Worm (Caenorhabditis elegans) whole organism, midembryonic: ENCODE results near the gene abhd-5.2.

Experiments used
- T22C8.4 ChIP-seq: fragments of 200-800 bp; sonication (Bioruptor generic); IDR thresholded peaks from 2 replicates; pipeline ENCODE4 v1.3.6; 2022; ENCODE audit warnings: missing genetic modification characterization, missing compliant biosample characterization
- cog-1 ChIP-seq: sonication (generic microtip); optimal IDR thresholded peaks from 2 replicates; lab custom pipeline; 2016; ENCODE audit warnings: missing genetic modification characterization, missing compliant biosample characterization
- flt-1 ChIP-seq: fragments of 200-800 bp; sonication (Bioruptor generic); IDR thresholded peaks from 2 replicates; pipeline ENCODE4 v1.3.6; 2022; ENCODE audit warnings: missing genetic modification characterization, missing compliant biosample characterization
- klf-2 ChIP-seq: fragments of 200-800 bp; sonication (Bioruptor generic); conservative IDR thresholded peaks from 2 replicates; pipeline ENCODE4 v1.3.6; 2022; ENCODE audit warnings: missing genetic modification reagents, missing genetic modification characterization, missing compliant biosample characterization
- med-1 ChIP-seq: sonication (generic microtip); optimal IDR thresholded peaks from 2 replicates; lab custom pipeline; 2017; ENCODE audit warnings: missing genetic modification characterization, mild to moderate bottlenecking, missing compliant biosample characterization, antibody characterized with exemption, missing genetic modification reagents; ENCODE audit not compliant: insufficient read depth
- ref-1 ChIP-seq: fragments of 200-800 bp; sonication (Bioruptor generic); conservative IDR thresholded peaks from 2 replicates; pipeline ENCODE4 v1.3.6; 2022; ENCODE audit warnings: missing genetic modification reagents, missing genetic modification characterization, missing compliant biosample characterization
- tab-1 ChIP-seq: fragments of 200-800 bp; sonication (Bioruptor generic); IDR thresholded peaks from 2 replicates; pipeline ENCODE4 v1.3.6; 2022; ENCODE audit warnings: missing genetic modification characterization, missing compliant biosample characterization
- ztf-23 ChIP-seq: fragments of 200-800 bp; sonication (Bioruptor generic); IDR thresholded peaks from 2 replicates; pipeline ENCODE4 v1.3.6; 2022; ENCODE audit warnings: missing genetic modification reagents, missing genetic modification characterization, missing compliant biosample characterization
- ztf-29 ChIP-seq: fragments of 200-800 bp; sonication (Bioruptor generic); IDR thresholded peaks from 2 replicates; pipeline ENCODE4 v1.3.6; 2022; ENCODE audit warnings: missing genetic modification reagents, missing genetic modification characterization, missing compliant biosample characterization

Gene abhd-5.2

DNA sequence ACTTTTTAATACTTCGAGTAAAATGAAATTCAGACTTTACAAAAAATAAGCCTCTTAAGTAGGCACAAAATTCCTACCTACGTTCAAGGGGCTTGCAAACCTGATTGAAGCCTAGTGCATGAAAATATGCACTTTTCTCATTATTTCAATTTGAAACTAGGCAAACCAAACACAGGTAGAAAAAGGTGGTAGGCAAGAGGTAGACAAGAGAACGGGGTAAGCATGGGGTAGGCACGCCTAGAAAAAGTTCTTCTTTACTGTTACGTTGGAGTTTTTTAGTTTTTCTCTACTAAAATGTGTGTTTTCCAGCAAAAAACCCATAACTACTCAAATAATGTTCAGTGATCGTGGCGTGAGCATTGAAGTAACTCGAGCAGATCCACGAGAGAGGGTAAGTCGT is 6.7 kb downstream of the abhd-5.2 start, which contains the start of gene nex-4:
nex-4 (plus strand) TSS at position 301 of the 400 bp plus-strand sequence.
- TF ChIP-seq cog-1 (tag; lab: Kevin White, UChicago): no peak
- no peak for TF ChIP-seq klf-2 (GFP tag; lab: Robert Waterston, UW)

DNA sequence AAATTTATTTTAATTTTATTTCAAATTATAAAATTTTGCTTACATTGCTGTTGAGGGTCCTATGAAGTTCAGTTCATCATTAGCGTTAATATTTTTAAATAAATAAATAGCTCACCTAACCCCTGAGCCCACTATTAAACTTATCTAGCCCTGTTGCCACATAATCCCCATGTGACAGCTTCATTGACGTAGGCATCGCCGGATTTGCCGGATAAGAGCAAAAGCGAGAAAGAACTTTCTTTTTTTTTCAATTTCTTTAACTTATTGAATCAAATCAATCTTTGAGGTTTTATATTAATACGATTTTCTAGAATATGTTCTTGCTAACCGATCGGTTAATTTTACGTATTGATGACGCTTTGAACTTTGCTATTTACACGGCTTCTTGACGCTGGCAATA is 7.5 kb downstream of the abhd-5.2 start:
- no peak for TF ChIP-seq cog-1 (tag; lab: Kevin White, UChicago)
- no peak for TF ChIP-seq ref-1
- TF ChIP-seq ztf-29 (GFP tag; lab: Robert Waterston, UW): no peak
- TF ChIP-seq ztf-23 (GFP tag; lab: Robert Waterston, UW): no peak
- no peak for TF ChIP-seq klf-2 (GFP tag; lab: Robert Waterston, UW)
- no peak for TF ChIP-seq T22C8.4 (GFP tag; lab: Robert Waterston, UW)

DNA sequence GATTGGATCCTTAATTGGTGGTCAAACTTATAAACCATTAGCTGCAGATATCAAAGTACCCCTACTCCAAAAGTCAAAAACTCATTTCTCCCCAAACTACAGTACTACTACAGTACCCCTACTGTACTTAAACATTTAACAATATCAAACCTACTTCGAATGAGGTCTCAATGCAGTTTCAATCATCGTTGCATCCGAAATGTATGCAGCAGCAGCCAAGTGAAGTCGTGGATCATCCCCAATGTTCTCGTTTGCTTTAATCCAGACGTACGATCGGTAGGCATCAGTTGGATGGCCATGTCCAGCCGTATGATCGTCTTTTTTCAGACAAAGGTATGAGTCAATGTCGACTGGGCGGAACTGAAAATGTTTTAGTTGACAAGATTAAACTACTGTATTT is 13.1 kb downstream of the abhd-5.2 start:
- TF ChIP-seq ztf-23 (GFP tag; lab: Robert Waterston, UW) (no peak), ztf-29 (GFP tag; lab: Robert Waterston, UW) (no peak), tab-1 (GFP tag; lab: Robert Waterston, UW) (no peak), ref-1 (no peak)

DNA sequence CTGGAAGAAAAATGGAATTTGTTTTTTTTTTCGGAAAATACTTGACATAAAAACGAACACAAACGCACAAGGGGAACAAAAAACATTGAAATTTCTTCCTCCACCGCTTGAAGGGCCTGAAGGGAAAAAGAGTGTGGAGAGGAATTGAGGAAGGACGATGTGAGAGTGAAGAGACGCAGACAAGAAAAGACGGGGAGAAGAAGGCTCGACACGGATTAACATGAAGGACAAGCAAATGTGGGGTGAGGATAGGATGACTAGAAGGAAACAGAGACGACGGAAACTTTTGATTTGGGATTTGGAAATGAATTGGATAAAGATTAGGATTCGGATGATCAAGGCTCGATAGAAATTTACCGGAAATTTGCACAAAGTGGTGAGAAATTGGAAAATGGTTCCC is 16.0 kb downstream of the abhd-5.2 start:
- TF ChIP-seq klf-2 (GFP tag; lab: Robert Waterston, UW): no peak
- no peak for TF ChIP-seq ztf-23 (GFP tag; lab: Robert Waterston, UW)
- no peak for TF ChIP-seq cog-1 (tag; lab: Kevin White, UChicago)
- TF ChIP-seq ztf-29 (GFP tag; lab: Robert Waterston, UW): no peak
- TF ChIP-seq ref-1: no peak
- TF ChIP-seq tab-1 (GFP tag; lab: Robert Waterston, UW): no peak
- TF ChIP-seq T22C8.4 (GFP tag; lab: Robert Waterston, UW): no peak; the same call in 1 of the 2 replicates
- no peak for TF ChIP-seq med-1 (GFP tag; lab: Kevin White, UChicago)
- TF ChIP-seq flt-1 (GFP tag; lab: Robert Waterston, UW): no peak

DNA sequence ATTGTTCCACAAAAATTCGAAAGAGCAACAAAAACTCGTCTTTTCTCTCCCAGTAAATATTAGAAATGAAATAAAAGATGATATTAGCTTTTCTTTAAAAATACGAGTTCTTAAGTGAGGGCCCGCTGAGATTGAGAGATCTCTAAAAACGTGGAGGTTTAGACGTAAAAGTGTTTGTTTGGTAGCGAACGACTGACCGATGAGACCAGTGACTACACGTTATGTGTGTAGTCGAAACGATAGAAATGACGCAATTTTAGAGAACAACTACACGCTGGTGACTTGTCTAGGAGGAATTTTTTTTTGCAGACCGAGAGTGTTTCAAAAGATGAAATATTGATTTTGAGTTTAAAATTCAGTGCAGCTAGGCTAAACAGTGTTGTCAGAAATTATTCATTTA is 18.3 kb downstream of the abhd-5.2 start, which contains the start of gene C37H5.13:
C37H5.13 (minus strand) TSS at position 229 of the 400 bp plus-strand sequence.
- TF ChIP-seq T22C8.4 (GFP tag; lab: Robert Waterston, UW): no peak
- TF ChIP-seq flt-1 (GFP tag; lab: Robert Waterston, UW): no peak
- no peak for TF ChIP-seq med-1 (GFP tag; lab: Kevin White, UChicago)
- TF ChIP-seq ztf-29 (GFP tag; lab: Robert Waterston, UW): no peak
- TF ChIP-seq ztf-23 (GFP tag; lab: Robert Waterston, UW): no peak
- TF ChIP-seq klf-2 (GFP tag; lab: Robert Waterston, UW): no peak
- no peak for TF ChIP-seq tab-1 (GFP tag; lab: Robert Waterston, UW)
- TF ChIP-seq cog-1 (tag; lab: Kevin White, UChicago): no peak
- TF ChIP-seq ref-1: no peak

DNA sequence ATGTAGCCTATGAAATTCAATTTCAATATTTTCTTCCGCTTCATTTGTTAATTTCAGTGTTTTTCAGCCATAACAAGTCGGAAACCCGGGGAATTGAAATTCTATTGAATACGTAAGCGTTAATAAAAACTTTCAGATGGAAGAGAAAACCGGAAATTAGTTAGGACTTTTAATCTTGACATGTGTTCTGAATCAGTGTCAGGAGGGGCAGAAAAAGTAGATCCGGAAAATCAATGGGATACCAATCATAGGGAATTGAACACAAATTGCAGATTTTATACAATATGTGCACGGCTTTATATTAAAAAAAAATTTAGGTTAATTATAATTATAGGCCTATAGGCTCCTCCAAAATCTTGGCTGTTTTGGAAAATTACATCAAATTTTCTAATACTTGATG is 19.8 kb downstream of the abhd-5.2 start:
- TF ChIP-seq ztf-29 (GFP tag; lab: Robert Waterston, UW) (no peak), ztf-23 (GFP tag; lab: Robert Waterston, UW) (no peak), flt-1 (GFP tag; lab: Robert Waterston, UW) (no peak), klf-2 (GFP tag; lab: Robert Waterston, UW) (no peak), med-1 (GFP tag; lab: Kevin White, UChicago) (no peak), cog-1 (tag; lab: Kevin White, UChicago) (no peak), T22C8.4 (GFP tag; lab: Robert Waterston, UW) (no peak), ref-1 (no peak), tab-1 (GFP tag; lab: Robert Waterston, UW) (no peak)

DNA sequence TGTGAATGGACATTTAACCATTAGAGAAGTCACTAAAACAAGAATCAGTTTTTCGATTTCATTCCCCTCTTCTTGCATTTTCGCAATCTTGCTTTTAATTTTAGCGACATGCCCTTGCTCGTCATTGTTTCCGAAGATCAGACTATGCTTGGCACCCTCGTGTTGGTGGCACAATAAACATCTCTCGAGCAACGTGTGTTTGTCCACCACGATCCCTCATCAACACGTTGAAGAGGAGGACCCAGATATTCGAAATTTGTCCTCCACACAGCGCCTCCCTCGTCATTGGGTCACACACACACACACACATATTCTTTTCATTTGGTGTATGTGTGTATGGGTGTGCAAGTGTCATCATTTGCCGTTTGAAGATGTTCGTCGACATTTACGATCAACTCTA is 20.9 kb downstream of the abhd-5.2 start, which contains the start of gene srd-32:
srd-32 (plus strand) TSS at position 301 of the 400 bp plus-strand sequence.
- TF ChIP-seq med-1 (GFP tag; lab: Kevin White, UChicago) (no peak), tab-1 (GFP tag; lab: Robert Waterston, UW) (no peak), cog-1 (tag; lab: Kevin White, UChicago) (no peak), flt-1 (GFP tag; lab: Robert Waterston, UW) (no peak), klf-2 (GFP tag; lab: Robert Waterston, UW) (no peak), ztf-23 (GFP tag; lab: Robert Waterston, UW) (no peak), ref-1 (no peak), ztf-29 (GFP tag; lab: Robert Waterston, UW) (no peak), T22C8.4 (GFP tag; lab: Robert Waterston, UW) (no peak)

DNA sequence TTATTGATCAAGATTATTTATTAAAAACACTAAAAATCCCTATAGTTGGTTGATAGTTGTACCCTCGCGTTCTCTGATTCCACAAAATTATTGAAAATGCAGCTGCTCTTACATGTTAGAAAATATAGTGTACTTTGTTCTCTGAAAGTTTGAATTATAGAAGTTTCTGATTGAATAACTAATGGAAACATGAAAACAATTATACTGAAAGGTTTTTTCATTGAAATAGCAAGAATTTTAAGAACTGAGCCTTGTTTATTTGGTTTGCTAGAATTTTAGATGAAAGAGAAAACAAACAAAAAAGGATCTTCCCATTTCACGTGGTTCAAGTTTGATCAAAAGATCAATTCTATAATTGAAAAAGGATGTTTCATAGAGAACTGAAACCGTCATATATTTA is 23.1 kb downstream of the abhd-5.2 start:
- TF ChIP-seq klf-2 (GFP tag; lab: Robert Waterston, UW) (no peak), ref-1 (no peak), med-1 (GFP tag; lab: Kevin White, UChicago) (no peak), ztf-23 (GFP tag; lab: Robert Waterston, UW) (no peak), flt-1 (GFP tag; lab: Robert Waterston, UW) (no peak), ztf-29 (GFP tag; lab: Robert Waterston, UW) (no peak), cog-1 (tag; lab: Kevin White, UChicago) (no peak), T22C8.4 (GFP tag; lab: Robert Waterston, UW) (no peak), tab-1 (GFP tag; lab: Robert Waterston, UW) (no peak)

DNA sequence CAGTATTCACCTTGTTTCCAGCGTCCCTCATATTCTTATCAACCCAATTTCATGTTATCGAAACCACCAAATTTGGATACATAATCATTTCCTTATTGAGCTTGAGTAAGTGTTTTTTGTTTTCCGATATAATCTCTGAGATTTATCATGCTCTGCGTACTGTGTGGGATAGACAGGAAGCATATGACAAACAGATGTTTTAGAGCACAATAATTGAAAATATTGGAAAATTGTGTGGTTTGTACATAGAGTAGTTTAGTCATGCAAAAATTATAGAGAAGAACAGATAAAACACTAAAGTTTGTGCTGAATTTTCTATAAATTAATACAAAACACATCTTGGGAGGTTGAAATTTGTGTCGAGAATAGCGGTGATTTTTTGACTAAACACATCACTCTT is 24.2 kb downstream of the abhd-5.2 start:
- TF ChIP-seq flt-1 (GFP tag; lab: Robert Waterston, UW) (no peak), ztf-23 (GFP tag; lab: Robert Waterston, UW) (no peak), ztf-29 (GFP tag; lab: Robert Waterston, UW) (no peak), T22C8.4 (GFP tag; lab: Robert Waterston, UW) (no peak), cog-1 (tag; lab: Kevin White, UChicago) (no peak), klf-2 (GFP tag; lab: Robert Waterston, UW) (no peak), med-1 (GFP tag; lab: Kevin White, UChicago) (no peak)

DNA sequence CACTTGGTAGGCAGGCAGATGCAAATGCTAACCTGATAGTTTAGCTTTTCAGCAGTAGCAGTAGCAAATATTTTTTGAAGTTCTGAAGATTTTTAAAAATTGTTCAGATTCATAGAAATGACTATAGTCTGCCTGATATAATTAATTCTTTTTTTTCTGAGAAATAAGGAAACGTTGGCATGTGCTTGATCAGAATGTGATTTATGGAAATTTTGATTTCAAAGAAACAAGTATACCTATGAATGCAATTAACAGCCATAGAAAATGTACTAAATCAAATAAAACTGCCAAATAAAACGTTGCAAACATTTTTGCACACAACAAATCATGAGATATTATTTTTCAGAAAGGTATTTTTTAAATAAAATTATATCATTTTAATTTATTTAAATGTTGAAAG is 26.1 kb downstream of the abhd-5.2 start:
- TF ChIP-seq cog-1 (tag; lab: Kevin White, UChicago) (no peak), ref-1 (no peak), ztf-23 (GFP tag; lab: Robert Waterston, UW) (no peak), tab-1 (GFP tag; lab: Robert Waterston, UW) (no peak), ztf-29 (GFP tag; lab: Robert Waterston, UW) (no peak), T22C8.4 (GFP tag; lab: Robert Waterston, UW) (no peak), med-1 (GFP tag; lab: Kevin White, UChicago) (no peak), flt-1 (GFP tag; lab: Robert Waterston, UW) (no peak), klf-2 (GFP tag; lab: Robert Waterston, UW) (no peak)
